Worm (Caenorhabditis elegans) whole organism, L4/young adult: Measurements from ENCODE around the gene fbxa-206.

Source experiments
- W03F9.2 ChIP-seq: fragments of 150-350 bp; optimal IDR thresholded peaks from 2 replicates; lab custom pipeline; 2014; ENCODE audit warnings: missing biosample characterization, missing genetic modification characterization
- him-1 ChIP-seq: sonication (generic microtip); optimal IDR thresholded peaks from 2 replicates; lab custom pipeline; 2016; ENCODE audit warnings: missing genotype, missing genetic modification reagents, missing genetic modification characterization, missing compliant biosample characterization

DNA sequence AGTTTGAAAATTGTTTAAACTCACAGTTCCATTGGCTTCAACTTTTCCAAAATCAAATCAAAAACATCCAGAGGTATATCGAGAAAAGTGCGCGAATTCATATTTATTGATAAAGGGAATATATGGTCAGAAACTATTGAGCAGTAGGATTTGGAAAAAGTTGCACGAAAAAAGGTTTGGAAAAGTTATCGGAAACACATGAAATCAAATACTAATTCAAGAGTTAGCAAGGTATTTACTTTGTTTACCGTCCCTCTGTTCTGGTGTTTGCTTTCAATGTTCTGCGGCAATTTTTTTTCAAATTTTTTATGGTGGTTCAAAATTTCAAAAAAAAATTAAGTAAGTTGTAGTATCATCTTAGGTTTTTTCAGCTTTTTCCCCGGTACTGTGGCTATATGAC is 18.9 kb downstream of the fbxa-206 start, which contains the start of gene fbxa-45:
- TF ChIP-seq W03F9.2 (tag; lab: Kevin White, UChicago) (no peak), him-1 (no peak)
